Worm (Caenorhabditis elegans) whole organism, young adult: ENCODE measurements around the gene hex-3.

Experiments
- F22D6.2 ChIP-seq: sonication (generic microtip); optimal IDR thresholded peaks from 2 replicates; lab custom pipeline; 2016; ENCODE audit warnings: mild to moderate bottlenecking, missing genetic modification characterization, missing compliant biosample characterization
- T07F8.4 ChIP-seq: sonication (generic microtip); optimal IDR thresholded peaks from 2 replicates; lab custom pipeline; 2016; ENCODE audit warnings: mild to moderate bottlenecking, missing genetic modification characterization, moderate library complexity, missing compliant biosample characterization
- dpl-1 ChIP-seq: fragments of 150-350 bp; optimal IDR thresholded peaks from 2 replicates; lab custom pipeline; 2014; ENCODE audit warnings: missing biosample characterization, missing genetic modification reagents, missing genetic modification characterization
- him-1 ChIP-seq: sonication (generic microtip); optimal IDR thresholded peaks from 2 replicates; lab custom pipeline; 2016; ENCODE audit warnings: missing genotype, missing genetic modification reagents, missing genetic modification characterization, missing compliant biosample characterization
- hlh-26 ChIP-seq: fragments of 200-800 bp; sonication (Bioruptor generic); conservative IDR thresholded peaks from 2 replicates; pipeline ENCODE4 v1.3.6; 2022; ENCODE audit warnings: missing genetic modification reagents, missing genetic modification characterization, missing compliant biosample characterization
- lsy-27 ChIP-seq: sonication (generic microtip); optimal IDR thresholded peaks from 2 replicates; lab custom pipeline; 2017; ENCODE audit warnings: missing genetic modification characterization, mild to moderate bottlenecking, missing compliant biosample characterization, antibody characterized with exemption, missing genotype, borderline replicate concordance; ENCODE audit not compliant: insufficient read depth
- nhr-80 ChIP-seq: sonication (generic microtip); optimal IDR thresholded peaks from 2 replicates; lab custom pipeline; 2016; ENCODE audit warnings: missing genetic modification characterization, missing compliant biosample characterization
- pha-4 ChIP-seq: fragments of 150-350 bp; sonication (generic microtip); optimal IDR thresholded peaks from 2 replicates; lab custom pipeline; 2014; ENCODE audit warnings: missing biosample characterization, missing genetic modification reagents, missing genetic modification characterization
- snpc-4 ChIP-seq, 5 experiments: fragments of 150-350 bp in 1 of 5; sonication (generic microtip) in 4 of 5; optimal IDR thresholded peaks; 2 replicates each; lab custom pipeline; 2014 to 2018; ENCODE audit warnings: missing genetic modification characterization in 5 of 5, missing biosample characterization in 3 of 5, antibody characterized with exemption in 2 of 5, mild to moderate bottlenecking in 2 of 5, missing compliant biosample characterization in 2 of 5, missing genotype in 2 of 5, moderate library complexity in 2 of 5, missing genetic modification reagents in 1 of 5
- tbp1 ChIP-seq: fragments of 200-800 bp; sonication (Bioruptor generic); optimal IDR thresholded peaks from 2 replicates; lab custom pipeline; 2018; ENCODE audit warnings: mild to moderate bottlenecking, missing genetic modification characterization, missing compliant biosample characterization
- tlf-1 ChIP-seq: fragments of 200-800 bp; sonication (Bioruptor generic); optimal IDR thresholded peaks from 2 replicates; lab custom pipeline; 2018; ENCODE audit warnings: mild to moderate bottlenecking, missing genetic modification characterization, missing compliant biosample characterization
- unc-62 ChIP-seq: fragments of 150-350 bp; optimal IDR thresholded peaks from 2 replicates; lab custom pipeline; 2014; ENCODE audit warnings: missing biosample characterization, missing genetic modification reagents, missing genetic modification characterization
- ztf-26 ChIP-seq: sonication (generic microtip); optimal IDR thresholded peaks from 2 replicates; lab custom pipeline; 2017; ENCODE audit warnings: missing genetic modification characterization, missing compliant biosample characterization

DNA sequence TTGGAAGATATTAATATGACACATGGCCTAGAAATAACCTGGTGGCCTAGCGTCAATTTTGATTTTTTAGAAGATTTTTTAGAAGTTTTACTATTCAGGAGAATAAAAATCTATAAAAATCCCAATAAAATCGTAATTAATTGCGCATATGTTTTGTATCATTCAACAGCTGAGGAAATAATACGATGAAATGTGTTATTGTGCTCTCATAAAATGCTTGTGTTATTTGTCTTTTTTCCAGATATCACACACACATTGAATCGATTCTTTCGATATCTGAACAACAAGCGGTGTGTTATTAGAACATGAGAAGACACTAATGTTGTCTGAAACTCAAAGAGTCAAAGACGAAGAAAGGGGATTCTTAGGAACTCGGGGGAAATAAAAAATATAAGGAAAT lies 23.9 kb upstream of the hex-3 start:
- no peak for TF ChIP-seq him-1 (tag; lab: Kevin White, UChicago)
- TF ChIP-seq nhr-80 (tag; lab: Kevin White, UChicago): no peak
- TF ChIP-seq F22D6.2: no peak
- no peak for TF ChIP-seq pha-4 (tag; lab: Kevin White, UChicago)
- no peak for TF ChIP-seq lsy-27 (tag; lab: Kevin White, UChicago)
- TF ChIP-seq hlh-26: no peak
- no peak for TF ChIP-seq tbp1 (GFP tag; lab: Kevin White, UChicago)
- no peak for TF ChIP-seq T07F8.4 (tag; lab: Kevin White, UChicago)
- TF ChIP-seq dpl-1 (GFP tag; lab: Kevin White, UChicago): no peak
- no peak for TF ChIP-seq ztf-26 (tag; lab: Kevin White, UChicago)
- no peak for TF ChIP-seq unc-62 (GFP tag; lab: Kevin White, UChicago)
- no peak for TF ChIP-seq snpc-4 (GFP tag; optimal IDR thresholded peaks at IDR 0.05; lab: Kevin White, UChicago)
- TF ChIP-seq snpc-4 (tag; optimal IDR thresholded peaks at IDR 0.05; lab: Kevin White, UChicago): no peak
- no peak for TF ChIP-seq tlf-1 (GFP tag; lab: Kevin White, UChicago)
